Worm (Caenorhabditis elegans): ENCODE measurements around the gene srg-48.
A peak's percentile ranks its signal among the peaks of the same experiment; 100 is the strongest.

The srg-48 gene

ce11 chrIV:7072110-7072509, at the start of gene srg-48:
TSS of gene srg-48 (plus strand) at chrIV:7072410.
- TF ChIP-seq mdl-1 (tag; optimal IDR thresholded peaks at IDR 0.05) (no peak), set-16 (GFP tag; IDR thresholded peaks at IDR 0.05) (no peak), dmd-8 (GFP tag; IDR thresholded peaks at IDR 0.05) (no peak), nhr-41 (GFP tag; IDR thresholded peaks at IDR 0.05) (no peak), F49E8.2 (tag; optimal IDR thresholded peaks at IDR 0.05; ENCODE audit: borderline replicate concordance) (no peak), tra-1 (GFP tag; IDR thresholded peaks at IDR 0.05) (no peak), nhr-102 (tag; optimal IDR thresholded peaks at IDR 0.05) (no peak), aly-2 (tag; optimal IDR thresholded peaks at IDR 0.05) (no peak), sdz-12 (GFP tag; optimal IDR thresholded peaks at IDR 0.05) (no peak), nhr-77 (tag; optimal IDR thresholded peaks at IDR 0.05) (no peak), dve-1 (tag; optimal IDR thresholded peaks at IDR 0.05; ENCODE audit: insufficient read depth) (no peak), unc-62 (GFP tag; optimal IDR thresholded peaks at IDR 0.05 in 1 of 2) (no peak), unc-62 (tag; optimal IDR thresholded peaks at IDR 0.05) (no peak)

- TF ChIP-seq lsy-2 (tag; optimal IDR thresholded peaks at IDR 0.05), result peak in 1 of 2 experiments; percentile 78
- no peak for TF ChIP-seq hif-1 (tag; optimal IDR thresholded peaks at IDR 0.05)
- no peak for TF ChIP-seq aha-1 (tag)
- TF ChIP-seq cey-2 (tag; optimal IDR thresholded peaks at IDR 0.05; ENCODE audit: borderline replicate concordance, insufficient read depth), result no peak
- TF ChIP-seq Y48G9A.11 (GFP tag; IDR thresholded peaks at IDR 0.05), result no peak
- TF ChIP-seq aly-2 (tag; optimal IDR thresholded peaks at IDR 0.05), result no peak
- TF ChIP-seq mxl-3 (GFP tag; optimal IDR thresholded peaks at IDR 0.05), result peak; percentile 14
- TF ChIP-seq hmg-1.1 (GFP tag; IDR thresholded peaks at IDR 0.05), result peak; percentile 57; the same call in 1 of the 2 replicates
- no peak for TF ChIP-seq egl-27 (tag; optimal IDR thresholded peaks at IDR 0.05)
- TF ChIP-seq nhr-102 (tag; optimal IDR thresholded peaks at IDR 0.05), result no peak
- TF ChIP-seq nhr-6 (tag; optimal IDR thresholded peaks at IDR 0.05), result peak; percentile 76
- no peak for TF ChIP-seq ceh-32 (tag; optimal IDR thresholded peaks at IDR 0.05; ENCODE audit: poor library complexity)
- TF ChIP-seq arid-1 (GFP tag; conservative IDR thresholded peaks at IDR 0.05), result no peak
- peak; percentile 39 for TF ChIP-seq nhr-11 (tag; optimal IDR thresholded peaks at IDR 0.05)
- TF ChIP-seq lin-38 (GFP tag; IDR thresholded peaks at IDR 0.05), result no peak
- TF ChIP-seq lir-3 (tag; optimal IDR thresholded peaks at IDR 0.05), result no peak
- TF ChIP-seq lin-15B (tag; optimal IDR thresholded peaks at IDR 0.05), result no peak
- no peak for TF ChIP-seq madf-9 (GFP tag; conservative IDR thresholded peaks at IDR 0.05)
- peak; percentile 28 for TF ChIP-seq dpl-1 (GFP tag; optimal IDR thresholded peaks at IDR 0.05)
- TF ChIP-seq ceh-20 (GFP tag; IDR thresholded peaks at IDR 0.05), result no peak
- no peak for TF ChIP-seq lin-13 (GFP tag; optimal IDR thresholded peaks at IDR 0.05)
- TF ChIP-seq T26A8.4 (GFP tag; IDR thresholded peaks at IDR 0.05), result no peak
- no peak for TF ChIP-seq spr-3 (GFP tag; optimal IDR thresholded peaks at IDR 0.05)
- no peak for TF ChIP-seq ces-1 (GFP tag; optimal IDR thresholded peaks at IDR 0.05)
- no peak for TF ChIP-seq lin-39 (tag; optimal IDR thresholded peaks at IDR 0.05)
- no peak for TF ChIP-seq ceh-82 (tag; optimal IDR thresholded peaks at IDR 0.05)
- peak; percentile 34 for TF ChIP-seq rbr-2 (tag; optimal IDR thresholded peaks at IDR 0.05)
- peak; percentile 50 for TF ChIP-seq dve-1 (tag; optimal IDR thresholded peaks at IDR 0.05; ENCODE audit: insufficient read depth)
- TF ChIP-seq R02D3.7 (tag; optimal IDR thresholded peaks at IDR 0.05), result no peak
- no peak for TF ChIP-seq daf-16 (GFP tag; optimal IDR thresholded peaks at IDR 0.05)
- peak; percentile 10 for TF ChIP-seq daf-16 (tag; optimal IDR thresholded peaks at IDR 0.05)
- TF ChIP-seq hlh-30 (tag; optimal IDR thresholded peaks at IDR 0.05; ENCODE audit: insufficient read depth), result peak; percentile 98
- TF ChIP-seq ZK546.5 (tag; optimal IDR thresholded peaks at IDR 0.05), result no peak
- TF ChIP-seq unc-39 (tag; optimal IDR thresholded peaks at IDR 0.05), result no peak
- TF ChIP-seq duxl-1 (tag; optimal IDR thresholded peaks at IDR 0.05; ENCODE audit: poor library complexity), result peak; percentile 44
- no peak for TF ChIP-seq lin-1 (GFP tag; IDR thresholded peaks at IDR 0.05)
- TF ChIP-seq F49E8.2 (tag; optimal IDR thresholded peaks at IDR 0.05; ENCODE audit: borderline replicate concordance), result no peak
- TF ChIP-seq ztf-11 (tag; optimal IDR thresholded peaks at IDR 0.05), result no peak
- no peak for TF ChIP-seq nhr-237 (tag; optimal IDR thresholded peaks at IDR 0.05)
- TF ChIP-seq zfp-2 (tag; optimal IDR thresholded peaks at IDR 0.05), result no peak
- TF ChIP-seq unc-62 (GFP tag; optimal IDR thresholded peaks at IDR 0.05 in 1 of 2), result no peak
- TF ChIP-seq unc-62 (tag; optimal IDR thresholded peaks at IDR 0.05), result no peak
- TF ChIP-seq zag-1 (tag; optimal IDR thresholded peaks at IDR 0.05), result no peak
Observed at ce11 chrIV:7023004-7023403, 49.2 kb upstream of the srg-48 start.

All from whole organism, L4 larva.